Fruit fly (Drosophila melanogaster) whole organism, embryonic: ENCODE measurements around the gene CG33307.
A peak's percentile ranks its signal among the peaks of the same experiment; 100 is the strongest.

Experiments used
- BEAF-32 ChIP-seq: fragments of 200-800 bp; sonication (Bioruptor generic); optimal IDR thresholded peaks from 3 replicates; lab custom pipeline; 2017; ENCODE audit warnings: missing biosample characterization, missing genetic modification characterization, mild to moderate bottlenecking, moderate library complexity, missing genetic modification reagents
- CG10267 ChIP-seq: fragments of 200-800 bp; sonication (Bioruptor generic); optimal IDR thresholded peaks from 2 replicates; lab custom pipeline; 2018; ENCODE audit warnings: missing biosample characterization, mild to moderate bottlenecking, missing genetic modification characterization, moderate library complexity
- CG12236 ChIP-seq: fragments of 200-800 bp; sonication (Bioruptor generic); optimal IDR thresholded peaks from 2 replicates; lab custom pipeline; 2016; ENCODE audit warnings: missing biosample characterization, missing genetic modification characterization
- CG13287 ChIP-seq: fragments of 200-800 bp; sonication (Bioruptor generic); IDR thresholded peaks from 2 replicates; pipeline ENCODE4 v1.3.6; 2022; ENCODE audit warnings: missing biosample characterization, missing genetic modification characterization; ENCODE audit not compliant: partially characterized antibody
- CG14441 ChIP-seq: fragments of 200-800 bp; sonication (Bioruptor generic); IDR thresholded peaks from 2 replicates; pipeline ENCODE4 v1.3.6; 2022; ENCODE audit warnings: missing biosample characterization, missing genetic modification characterization
- CG14710 ChIP-seq: fragments of 200-800 bp; sonication (Bioruptor generic); optimal IDR thresholded peaks from 3 replicates; lab custom pipeline; 2019; ENCODE audit warnings: missing biosample characterization, mild to moderate bottlenecking, missing genetic modification characterization, moderate library complexity
- CG16863 ChIP-seq: fragments of 200-800 bp; sonication (Bioruptor generic); optimal IDR thresholded peaks from 3 replicates; lab custom pipeline; 2016; ENCODE audit warnings: missing biosample characterization, missing genetic modification characterization
- CG17568 ChIP-seq: fragments of 200-800 bp; sonication (Bioruptor generic); optimal IDR thresholded peaks from 2 replicates; lab custom pipeline; 2018; ENCODE audit warnings: missing biosample characterization, mild to moderate bottlenecking, missing genetic modification characterization, moderate library complexity
- CG17829 ChIP-seq: fragments of 200-800 bp; optimal IDR thresholded peaks from 2 replicates; lab custom pipeline; 2019; ENCODE audit warnings: missing biosample characterization, mild to moderate bottlenecking, missing genetic modification characterization, moderate library complexity
- CG2116 ChIP-seq: fragments of 200-800 bp; sonication (Bioruptor generic); optimal IDR thresholded peaks from 3 replicates; lab custom pipeline; 2018; ENCODE audit warnings: missing biosample characterization, mild to moderate bottlenecking, missing genetic modification characterization
- CG2120 ChIP-seq: fragments of 200-800 bp; sonication (Bioruptor generic); optimal IDR thresholded peaks from 3 replicates; lab custom pipeline; 2016; ENCODE audit warnings: missing biosample characterization, missing genetic modification characterization
- CG2199 ChIP-seq: fragments of 200-800 bp; sonication (Bioruptor generic); IDR thresholded peaks from 3 replicates; pipeline ENCODE4 v1.3.6; 2022; ENCODE audit warnings: missing biosample characterization, missing genetic modification characterization
- CG30431 ChIP-seq: fragments of 200-800 bp; sonication (Bioruptor generic); optimal IDR thresholded peaks from 2 replicates; lab custom pipeline; 2017; ENCODE audit warnings: missing biosample characterization, missing genetic modification characterization
- CG31365 ChIP-seq: fragments of 200-800 bp; sonication (Bioruptor generic); optimal IDR thresholded peaks from 2 replicates; lab custom pipeline; 2018; ENCODE audit warnings: missing biosample characterization, mild to moderate bottlenecking, missing genetic modification characterization
- CG34422 ChIP-seq: fragments of 200-800 bp; sonication (Bioruptor generic); IDR thresholded peaks from 3 replicates; pipeline ENCODE4 v1.3.6; 2022; ENCODE audit warnings: missing biosample characterization, missing genetic modification characterization
- CG3726 ChIP-seq: fragments of 200-800 bp; sonication (Bioruptor generic); IDR thresholded peaks from 3 replicates; pipeline ENCODE4, ENCODE4 v1.3.6; 2022; ENCODE audit warnings: missing biosample characterization, missing genetic modification characterization
- CG3847 ChIP-seq: fragments of 200-800 bp; sonication (Bioruptor generic); IDR thresholded peaks from 2 replicates; pipeline ENCODE4 v1.3.6; 2022; ENCODE audit warnings: missing biosample characterization, missing genetic modification characterization
- CG3995 ChIP-seq: fragments of 200-800 bp; sonication (Bioruptor generic); optimal IDR thresholded peaks from 3 replicates; lab custom pipeline; 2016; ENCODE audit warnings: missing biosample characterization, missing genetic modification characterization
- CG4360 ChIP-seq: fragments of 200-800 bp; sonication (Bioruptor generic); IDR thresholded peaks from 2 replicates; pipeline ENCODE4 v1.3.6; 2022; ENCODE audit warnings: missing biosample characterization, missing genetic modification characterization
- CG6272 ChIP-seq: fragments of 200-800 bp; sonication (Bioruptor generic); IDR thresholded peaks from 2 replicates; pipeline ENCODE4 v1.3.6; 2022; ENCODE audit warnings: missing biosample characterization, missing genetic modification characterization
- CG9797 ChIP-seq: fragments of 200-800 bp; sonication (Bioruptor generic); optimal IDR thresholded peaks from 3 replicates; lab custom pipeline; 2018; ENCODE audit warnings: missing biosample characterization, mild to moderate bottlenecking, missing genetic modification characterization
- Dp ChIP-seq: fragments of 200-800 bp; sonication (Bioruptor generic); optimal IDR thresholded peaks from 2 replicates; lab custom pipeline; 2018; ENCODE audit warnings: missing biosample characterization, mild to moderate bottlenecking, missing genetic modification characterization, moderate library complexity
- Drgx ChIP-seq: fragments of 200-800 bp; sonication (Bioruptor generic); IDR thresholded peaks from 2 replicates; pipeline ENCODE4 v1.3.6; 2022; ENCODE audit warnings: missing biosample characterization, missing genetic modification characterization
- E2f2 ChIP-seq: fragments of 200-800 bp; sonication (Bioruptor generic); IDR thresholded peaks from 2 replicates; pipeline ENCODE4 v1.3.6; 2022; ENCODE audit warnings: missing biosample characterization, missing genetic modification characterization
- Ets65A ChIP-seq: fragments of 200-800 bp; sonication (Bioruptor generic); peaks from one replicate; lab custom pipeline; 2016; ENCODE audit warnings: missing biosample characterization, missing genetic modification characterization
- Ets97D ChIP-seq: fragments of 200-800 bp; sonication (Bioruptor generic); optimal IDR thresholded peaks from 3 replicates; lab custom pipeline; 2016; ENCODE audit warnings: missing biosample characterization, missing genetic modification characterization
- HLH3B ChIP-seq: fragments of 200-800 bp; sonication (Bioruptor generic); IDR thresholded peaks from 2 replicates; pipeline ENCODE4 v1.3.6; 2022; ENCODE audit warnings: missing biosample characterization, missing genetic modification characterization
- HLHmδ ChIP-seq: fragments of 200-800 bp; sonication (Bioruptor generic); optimal IDR thresholded peaks from 2 replicates; lab custom pipeline; 2018; ENCODE audit warnings: missing biosample characterization, mild to moderate bottlenecking, missing genetic modification characterization, moderate library complexity
- MBD-R2 ChIP-seq: fragments of 200-800 bp; sonication (Bioruptor generic); IDR thresholded peaks from 2 replicates; pipeline ENCODE4 v1.3.6; 2022; ENCODE audit warnings: missing biosample characterization, missing genetic modification characterization
- Sox102F ChIP-seq: fragments of 200-800 bp; sonication (Bioruptor generic); optimal IDR thresholded peaks from 2 replicates; lab custom pipeline; 2018; ENCODE audit warnings: missing biosample characterization, mild to moderate bottlenecking, missing genetic modification characterization, moderate library complexity
- Taf1 ChIP-seq: fragments of 200-800 bp; sonication (Bioruptor generic); IDR thresholded peaks from 2 replicates; pipeline ENCODE4 v1.3.6; 2022; ENCODE audit warnings: missing biosample characterization, missing genetic modification characterization
- YL-1 ChIP-seq: fragments of 200-800 bp; sonication (Bioruptor generic); optimal IDR thresholded peaks from 3 replicates; lab custom pipeline; 2017; ENCODE audit warnings: missing biosample characterization, mild to moderate bottlenecking, missing genetic modification characterization
- crol ChIP-seq: fragments of 200-800 bp; sonication (Bioruptor generic); IDR thresholded peaks from 2 replicates; pipeline ENCODE4 v1.3.6; 2022; ENCODE audit warnings: missing biosample characterization, missing genetic modification characterization
- crp ChIP-seq, 2 experiments: fragments of 200-800 bp; sonication (Bioruptor generic); optimal IDR thresholded peaks; 2 replicates in 1 of 2; 3 replicates in 1 of 2; lab custom pipeline; 2017; ENCODE audit warnings: missing biosample characterization in 2 of 2, missing genetic modification characterization in 2 of 2, mild to moderate bottlenecking in 1 of 2, moderate library complexity in 1 of 2
- gce ChIP-seq: fragments of 200-800 bp; sonication (Bioruptor generic); IDR thresholded peaks from 3 replicates; pipeline ENCODE4 v1.3.6; 2022; ENCODE audit warnings: missing biosample characterization, missing genetic modification characterization
- gfzf ChIP-seq: fragments of 200-800 bp; sonication (Bioruptor generic); optimal IDR thresholded peaks from 2 replicates; lab custom pipeline; 2016; ENCODE audit warnings: missing biosample characterization, mild to moderate bottlenecking, missing genetic modification characterization, moderate library complexity
- gt ChIP-seq: fragments of 200-800 bp; sonication (Bioruptor generic); IDR thresholded peaks from 2 replicates; pipeline ENCODE4 v1.3.6; 2022; ENCODE audit warnings: missing biosample characterization, missing genetic modification characterization
- her ChIP-seq: fragments of 200-800 bp; sonication (Bioruptor generic); optimal IDR thresholded peaks from 2 replicates; lab custom pipeline; 2016; ENCODE audit warnings: missing biosample characterization, missing genetic modification characterization
- nerfin-2 ChIP-seq: fragments of 200-800 bp; sonication (Bioruptor generic); IDR thresholded peaks from 2 replicates; pipeline ENCODE4 v1.3.6; 2022; ENCODE audit warnings: missing biosample characterization, missing genetic modification characterization; ENCODE audit not compliant: partially characterized antibody
- nmo ChIP-seq: fragments of 200-800 bp; sonication (Bioruptor generic); optimal IDR thresholded peaks from 2 replicates; lab custom pipeline; 2018; ENCODE audit warnings: missing biosample characterization, mild to moderate bottlenecking, missing genetic modification characterization, moderate library complexity
- phol ChIP-seq: fragments of 200-800 bp; sonication (Bioruptor generic); optimal IDR thresholded peaks from 3 replicates; lab custom pipeline; 2018; ENCODE audit warnings: missing biosample characterization, mild to moderate bottlenecking, missing genetic modification characterization, moderate library complexity
- pzg ChIP-seq: fragments of 200-800 bp; sonication (Bioruptor generic); optimal IDR thresholded peaks from 3 replicates; lab custom pipeline; 2018; ENCODE audit warnings: missing biosample characterization, mild to moderate bottlenecking, missing genetic modification characterization, moderate library complexity
- slbo ChIP-seq: fragments of 200-800 bp; sonication (Bioruptor generic); IDR thresholded peaks from 2 replicates; pipeline ENCODE4 v1.3.6; 2022; ENCODE audit warnings: missing biosample characterization, missing genetic modification characterization
- slp2 ChIP-seq: fragments of 200-800 bp; sonication (Bioruptor generic); optimal IDR thresholded peaks from 2 replicates; lab custom pipeline; 2016; ENCODE audit warnings: missing biosample characterization, missing genetic modification characterization
- stwl ChIP-seq: fragments of 200-800 bp; sonication (Bioruptor generic); optimal IDR thresholded peaks from 3 replicates; lab custom pipeline; 2018; ENCODE audit warnings: missing biosample characterization, mild to moderate bottlenecking, missing genetic modification characterization, moderate library complexity
- trem ChIP-seq: fragments of 200-800 bp; optimal IDR thresholded peaks from 3 replicates; lab custom pipeline; 2019; ENCODE audit warnings: missing biosample characterization, mild to moderate bottlenecking, missing genetic modification characterization, moderate library complexity
- wor ChIP-seq: fragments of 200-800 bp; sonication (Bioruptor generic); IDR thresholded peaks from 2 replicates; pipeline ENCODE4 v1.3.6; 2022; ENCODE audit warnings: missing biosample characterization, missing genetic modification characterization
- zen ChIP-seq: fragments of 200-800 bp; sonication (Bioruptor generic); optimal IDR thresholded peaks from 3 replicates; lab custom pipeline; 2018; ENCODE audit warnings: missing biosample characterization, mild to moderate bottlenecking, missing genetic modification characterization, moderate library complexity

CG33307 gene

dm6 chr2L:13793405-13793804 is 47.9 kb downstream of the CG33307 start, which contains the start of gene Sec71 (continued):
- TF ChIP-seq nerfin-2 (GFP tag; lab: Robert Waterston, UW) = 0 out of 2 replicates have a peak, but pooled peaks have one; percentile 23
- no peak for TF ChIP-seq CG6272 (GFP tag; lab: Robert Waterston, UW)
- peak; percentile 54 for TF ChIP-seq stwl (tag; lab: Kevin White, UChicago)
- TF ChIP-seq slp2 = no peak
- TF ChIP-seq gt (GFP tag; lab: Robert Waterston, UW) = no peak
- TF ChIP-seq Ets65A (GFP tag; lab: Kevin White, UChicago) = peak; percentile 90
- peak; percentile 45; the same call in 1 of the 3 replicates for TF ChIP-seq CG34422 (GFP tag; lab: Robert Waterston, UW)
- no peak for TF ChIP-seq CG3726 (GFP tag; lab: Robert Waterston, UW)
- peak; percentile 68 for TF ChIP-seq trem (tag; lab: Kevin White, UChicago)
- TF ChIP-seq CG9797 = peak; percentile 86
- peak; percentile 71 for TF ChIP-seq crol (GFP tag; lab: Robert Waterston, UW)
- peak; percentile 62 for TF ChIP-seq Ets97D (GFP tag; lab: Kevin White, UChicago)
- no peak for TF ChIP-seq CG30431 (GFP tag; lab: Kevin White, UChicago)
- TF ChIP-seq gce = no peak
- TF ChIP-seq HLH3B (GFP tag; lab: Robert Waterston, UW) = no peak
- TF ChIP-seq Sox102F (GFP tag; lab: Kevin White, UChicago) = no peak
- TF ChIP-seq CG14710 (tag; lab: Kevin White, UChicago) = peak; percentile 45
- TF ChIP-seq HLHmδ (GFP tag; lab: Kevin White, UChicago) = no peak
- TF ChIP-seq BEAF-32 (GFP tag; lab: Kevin White, UChicago) = peak; percentile 31
- TF ChIP-seq CG13287 (GFP tag; lab: Robert Waterston, UW) = 0 out of 2 replicates have a peak, but pooled peaks have one; percentile 30
- peak; percentile 6 for TF ChIP-seq CG3995 (GFP tag; lab: Kevin White, UChicago)
- peak; percentile 29 for TF ChIP-seq nmo
- peak; percentile 1 for TF ChIP-seq CG2116 (GFP tag; lab: Kevin White, UChicago)
- peak; percentile 3 for TF ChIP-seq CG2120 (GFP tag; lab: Kevin White, UChicago)
- TF ChIP-seq zen (tag; lab: Kevin White, UChicago) = peak; percentile 4
- TF ChIP-seq Drgx (GFP tag; lab: Robert Waterston, UW) = 0 out of 2 replicates have a peak, but pooled peaks have one; percentile 12
- no peak for TF ChIP-seq CG4360 (GFP tag; lab: Robert Waterston, UW)
- no peak for TF ChIP-seq Taf1 (GFP tag; lab: Robert Waterston, UW)
- TF ChIP-seq CG3847 (GFP tag; lab: Robert Waterston, UW) = peak; percentile 31; the same call in 1 of the 2 replicates
- no peak for TF ChIP-seq CG31365 (tag; lab: Kevin White, UChicago)
- peak; percentile 21 for TF ChIP-seq phol (tag; lab: Kevin White, UChicago)
- TF ChIP-seq YL-1 (GFP tag; lab: Kevin White, UChicago) = peak; percentile 86
- TF ChIP-seq CG16863 (GFP tag; lab: Kevin White, UChicago) = peak; percentile 3
- no peak for TF ChIP-seq CG2199
- TF ChIP-seq Dp (GFP tag; lab: Kevin White, UChicago) = peak; percentile 68
- TF ChIP-seq her (GFP tag; lab: Kevin White, UChicago) = no peak
- TF ChIP-seq MBD-R2 (GFP tag; lab: Robert Waterston, UW) = peak; percentile 64

dm6 chr2L:13790715-13791114 is 50.6 kb downstream of the CG33307 start, which contains the start of gene CG16863:
Gene CG16863, plus strand, starts transcription at chr2L:13790959.
- TF ChIP-seq E2f2 (GFP tag; lab: Robert Waterston, UW) (peak; percentile 82), stwl (tag; lab: Kevin White, UChicago) (peak; percentile 47), CG31365 (tag; lab: Kevin White, UChicago) (no peak), trem (tag; lab: Kevin White, UChicago) (peak; percentile 28), CG17829 (tag; lab: Kevin White, UChicago) (peak; percentile 17), CG10267 (tag; lab: Kevin White, UChicago) (peak; percentile 75), CG14441 (GFP tag; lab: Robert Waterston, UW) (no peak), pzg (peak; percentile 28), CG17568 (GFP tag; lab: Kevin White, UChicago) (no peak), Taf1 (GFP tag; lab: Robert Waterston, UW) (no peak), CG3995 (GFP tag; lab: Kevin White, UChicago) (no peak), slbo (GFP tag; lab: Robert Waterston, UW) (no peak), phol (tag; lab: Kevin White, UChicago) (peak; percentile 2), BEAF-32 (GFP tag; lab: Kevin White, UChicago) (peak; percentile 14), MBD-R2 (GFP tag; lab: Robert Waterston, UW) (0 out of 2 replicates have a peak, but pooled peaks have one; percentile 38), CG12236 (no peak), crp (GFP tag; optimal IDR thresholded peaks at IDR 0.05; lab: Kevin White, UChicago) (no peak), CG9797 (peak; percentile 51), Dp (GFP tag; lab: Kevin White, UChicago) (peak; percentile 73), wor (no peak), gfzf (GFP tag; lab: Kevin White, UChicago) (peak; percentile 66)
